Fruit fly (Drosophila melanogaster): ENCODE results near the gene CG32264.

The CG32264 gene

DNA sequence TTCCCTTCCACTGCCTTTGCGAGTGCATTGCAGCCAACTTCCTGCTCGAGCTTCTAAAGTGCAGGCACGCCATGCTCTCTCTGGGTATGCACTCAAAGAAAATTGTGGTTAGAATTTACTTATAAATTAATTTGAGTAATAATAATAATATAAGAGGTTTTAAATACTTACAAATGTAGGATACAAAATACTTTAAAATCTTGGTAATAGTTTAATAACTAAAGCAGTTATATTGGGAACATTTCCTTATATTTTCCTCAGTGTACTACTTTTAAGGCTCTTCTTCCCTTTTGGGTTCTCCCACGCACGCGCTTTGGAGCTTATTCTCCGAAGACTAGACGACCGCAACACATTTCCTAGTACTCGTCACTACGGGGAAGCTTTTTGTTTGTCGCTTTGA is 20.3 kb upstream of the CG32264 start (continued):
- peak; percentile 47; the same call in 1 of the 2 replicates for TF ChIP-seq CG10321 (GFP tag; IDR thresholded peaks at IDR 0.05)
- no peak for TF ChIP-seq tna (GFP tag; IDR thresholded peaks at IDR 0.05; ENCODE audit: partially characterized antibody)
- peak; percentile 68 for TF ChIP-seq sisA (GFP tag; IDR thresholded peaks at IDR 0.05)
- TF ChIP-seq nerfin-1 (tag; optimal IDR thresholded peaks at IDR 0.05): peak; percentile 83
- TF ChIP-seq CG14710 (tag; optimal IDR thresholded peaks at IDR 0.05): peak; percentile 74
- TF ChIP-seq CG16815 (GFP tag; optimal IDR thresholded peaks at IDR 0.05): peak; percentile 22
- TF ChIP-seq Sry-δ (GFP tag; optimal IDR thresholded peaks at IDR 0.05): no peak
- peak; percentile 64 for TF ChIP-seq CG12155 (GFP tag; optimal IDR thresholded peaks at IDR 0.05)
- TF ChIP-seq run (tag; optimal IDR thresholded peaks at IDR 0.05): peak; percentile 71
- TF ChIP-seq salm (tag; optimal IDR thresholded peaks at IDR 0.05): peak; percentile 63
- peak; percentile 82 for TF ChIP-seq CG6683 (GFP tag; optimal IDR thresholded peaks at IDR 0.05)
- TF ChIP-seq CG30431 (GFP tag; optimal IDR thresholded peaks at IDR 0.05): peak; percentile 26
- TF ChIP-seq Drgx (GFP tag; IDR thresholded peaks at IDR 0.05): peak; percentile 77; the same call in 1 of the 2 replicates
- TF ChIP-seq CG10274 (GFP tag; optimal IDR thresholded peaks at IDR 0.05): peak; percentile 41
- no peak for TF ChIP-seq jigr1 (GFP tag; IDR thresholded peaks at IDR 0.05)
- TF ChIP-seq CG18619 (GFP tag; optimal IDR thresholded peaks at IDR 0.05): peak; percentile 80
- TF ChIP-seq CG11504 (tag; optimal IDR thresholded peaks at IDR 0.05): peak; percentile 91
- peak; percentile 80 for TF ChIP-seq stc (GFP tag; IDR thresholded peaks at IDR 0.05)
- no peak for TF ChIP-seq Dip3 (GFP tag; optimal IDR thresholded peaks at IDR 0.05)
- TF ChIP-seq CG1603 (tag; optimal IDR thresholded peaks at IDR 0.05): no peak
- TF ChIP-seq CG32767 (GFP tag; IDR thresholded peaks at IDR 0.05): peak; percentile 80
- TF ChIP-seq Ssrp (tag; optimal IDR thresholded peaks at IDR 0.05): peak; percentile 78
- peak; percentile 80 for TF ChIP-seq Hr3 (GFP tag; optimal IDR thresholded peaks at IDR 0.05)
- TF ChIP-seq YL-1 (GFP tag; optimal IDR thresholded peaks at IDR 0.05): peak; percentile 31
- peak; percentile 85 for TF ChIP-seq CG13296 (GFP tag; optimal IDR thresholded peaks at IDR 0.05)
- TF ChIP-seq CG31388 (GFP tag; optimal IDR thresholded peaks at IDR 0.05): no peak
- peak; percentile 91 for TF ChIP-seq Atf6 (GFP tag; IDR thresholded peaks at IDR 0.05)
- no peak for TF ChIP-seq hth (optimal IDR thresholded peaks at IDR 0.05)
- TF ChIP-seq gcm (GFP tag; optimal IDR thresholded peaks at IDR 0.05): no peak
- TF ChIP-seq shn (GFP tag; optimal IDR thresholded peaks at IDR 0.05): no peak
- peak; percentile 84 for TF ChIP-seq dmrt99B (tag; optimal IDR thresholded peaks at IDR 0.05)
- TF ChIP-seq sima (GFP tag; optimal IDR thresholded peaks at IDR 0.05): no peak
- no peak for TF ChIP-seq CG14860 (GFP tag; IDR thresholded peaks at IDR 0.05; ENCODE audit: partially characterized antibody)
- peak; percentile 2 for TF ChIP-seq CG6654 (GFP tag; optimal IDR thresholded peaks at IDR 0.05)
- TF ChIP-seq CG17829 (tag; optimal IDR thresholded peaks at IDR 0.05): peak; percentile 77
- TF ChIP-seq CG2116 (GFP tag; optimal IDR thresholded peaks at IDR 0.05): peak; percentile 39
- TF ChIP-seq danr (GFP tag; IDR thresholded peaks at IDR 0.05): peak; percentile 59; the same call in 1 of the 2 replicates
- peak; percentile 63 for TF ChIP-seq CG4730 (GFP tag; IDR thresholded peaks at IDR 0.05)
- TF ChIP-seq fd64A (GFP tag; optimal IDR thresholded peaks at IDR 0.05): peak; percentile 5
- peak; percentile 86 for TF ChIP-seq CG13894 (tag; optimal IDR thresholded peaks at IDR 0.05)
- TF ChIP-seq CG17568 (GFP tag; optimal IDR thresholded peaks at IDR 0.05): peak; percentile 39
- TF ChIP-seq CG18764 (GFP tag; optimal IDR thresholded peaks at IDR 0.05): peak; percentile 53
- peak; percentile 91 for TF ChIP-seq CG8924 (tag; optimal IDR thresholded peaks at IDR 0.05)
- peak; percentile 64 for TF ChIP-seq CG10654 (GFP tag; optimal IDR thresholded peaks at IDR 0.05)
- TF ChIP-seq CG11085 (GFP tag; IDR thresholded peaks at IDR 0.05): peak; percentile 60; the same call in 1 of the 2 replicates
- TF ChIP-seq Hmr (GFP tag; optimal IDR thresholded peaks at IDR 0.05): peak; percentile 92
- no peak for TF ChIP-seq h (optimal IDR thresholded peaks at IDR 0.05)
- TF ChIP-seq D19B (GFP tag; optimal IDR thresholded peaks at IDR 0.05): peak; percentile 56
- TF ChIP-seq CG18599 (GFP tag; optimal IDR thresholded peaks at IDR 0.05): peak; percentile 96
- peak; percentile 39; the same call in 1 of the 2 replicates for TF ChIP-seq dimm (GFP tag; IDR thresholded peaks at IDR 0.05)
- peak; percentile 15 for TF ChIP-seq pho (GFP tag; optimal IDR thresholded peaks at IDR 0.05)
